Fruit fly (Drosophila melanogaster): ENCODE data around the gene Mst84B.
A peak's percentile ranks its signal among the peaks of the same experiment; 100 is the strongest.

Gene Mst84B

DNA sequence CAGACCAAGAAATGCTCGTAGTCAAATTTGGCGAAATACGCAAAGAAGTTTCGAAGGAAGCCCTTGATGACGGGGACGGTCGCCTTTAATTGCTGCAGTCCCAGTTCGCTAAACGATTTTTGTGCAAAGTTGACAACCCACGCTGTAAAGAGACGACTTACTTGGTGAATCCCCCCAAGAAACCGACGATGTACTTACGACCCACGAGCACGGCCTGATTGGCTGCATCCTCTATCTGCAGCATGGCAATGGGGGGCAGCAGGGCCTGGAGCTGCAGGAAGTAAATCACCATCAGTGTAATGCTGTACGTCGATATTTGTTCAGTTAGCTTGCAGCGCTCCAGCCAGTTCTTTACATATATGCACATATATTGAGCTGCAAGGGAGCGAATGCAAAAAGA lies 21.8 kb downstream of the Mst84B start:
- no peak for TF ChIP-seq Abd-B (GFP tag; optimal IDR thresholded peaks at IDR 0.05)
- TF ChIP-seq Hr83 (GFP tag; optimal IDR thresholded peaks at IDR 0.05; ENCODE audit: poor library complexity, severe bottlenecking), result no peak
- no peak for TF ChIP-seq Rel (GFP tag; optimal IDR thresholded peaks at IDR 0.05)
- TF ChIP-seq Rel (tag; optimal IDR thresholded peaks at IDR 0.05), result peak; percentile 91
- TF ChIP-seq Hr78 (GFP tag; optimal IDR thresholded peaks at IDR 0.05), result no peak
- no peak for TF ChIP-seq dmrt93B (GFP tag; optimal IDR thresholded peaks at IDR 0.05)
- no peak for TF ChIP-seq CrebA (GFP tag; optimal IDR thresholded peaks at IDR 0.05; ENCODE audit: borderline replicate concordance)
- TF ChIP-seq Mio (GFP tag; optimal IDR thresholded peaks at IDR 0.05), result no peak
- no peak for TF ChIP-seq N (GFP tag; optimal IDR thresholded peaks at IDR 0.05)
- TF ChIP-seq jim (GFP tag; optimal IDR thresholded peaks at IDR 0.05), result no peak

DNA sequence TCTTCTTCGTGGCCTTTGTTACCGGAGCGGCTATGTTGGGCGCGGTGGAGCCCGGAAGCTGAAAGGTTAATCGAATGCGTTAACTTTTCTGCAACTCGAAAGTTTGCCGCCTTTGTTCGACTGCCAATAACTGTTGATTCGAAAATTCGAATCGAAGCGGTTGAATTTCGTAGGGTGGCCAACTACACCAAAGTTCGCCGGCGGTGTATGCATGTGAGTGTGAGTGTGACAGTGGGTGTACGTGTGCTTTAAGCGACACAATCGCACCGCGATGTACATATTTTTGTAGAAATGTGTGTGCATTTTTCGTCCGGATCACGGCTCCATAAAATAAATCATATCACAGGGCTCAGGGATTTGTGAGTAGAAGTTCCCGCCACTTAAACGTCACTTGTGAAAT lies 23.5 kb downstream of the Mst84B start:
- TF ChIP-seq dl (GFP tag; optimal IDR thresholded peaks at IDR 0.05; ENCODE audit: insufficient read depth in 1 of 2, partially characterized antibody in 2 of 2) (no peak), Hnf4 (GFP tag; optimal IDR thresholded peaks at IDR 0.05) (no peak), ey (GFP tag; optimal IDR thresholded peaks at IDR 0.05) (no peak), h (GFP tag; optimal IDR thresholded peaks at IDR 0.05) (no peak), Hr83 (GFP tag; optimal IDR thresholded peaks at IDR 0.05; ENCODE audit: poor library complexity, severe bottlenecking) (no peak), GATAd (GFP tag; optimal IDR thresholded peaks at IDR 0.05) (no peak), Rel (GFP tag; optimal IDR thresholded peaks at IDR 0.05) (no peak), Rel (tag; optimal IDR thresholded peaks at IDR 0.05) (peak; percentile 44), sv (GFP tag; optimal IDR thresholded peaks at IDR 0.05) (no peak)

DNA sequence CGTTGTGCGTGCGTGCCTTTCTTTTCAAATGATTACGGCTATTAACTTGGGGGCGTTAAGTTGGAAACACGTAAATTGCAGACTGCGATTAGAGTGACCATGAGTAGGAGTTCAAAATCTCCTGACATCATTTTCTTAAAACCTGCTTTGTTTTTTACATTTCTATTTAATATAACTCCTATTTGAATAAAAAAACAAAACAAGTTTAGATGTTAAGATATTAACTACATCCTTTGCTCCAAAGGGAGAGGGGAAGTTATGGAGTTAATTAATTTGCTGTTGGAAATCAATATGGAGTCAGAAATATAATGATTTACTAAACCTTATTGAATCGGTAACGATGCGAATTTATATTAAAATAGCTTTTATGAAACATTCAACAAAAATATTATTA lies 24.0 kb downstream of the Mst84B start, which contains the start of gene Tailor:
TSS of gene Tailor (minus strand) at position 101 of the 394 bp plus-strand sequence.
- TF ChIP-seq CG32264 (GFP tag; optimal IDR thresholded peaks at IDR 0.05) (no peak), Jra (GFP tag; optimal IDR thresholded peaks at IDR 0.05) (no peak), N (GFP tag; optimal IDR thresholded peaks at IDR 0.05) (no peak), pan (optimal IDR thresholded peaks at IDR 0.05) (no peak), br (GFP tag; optimal IDR thresholded peaks at IDR 0.05) (no peak), Dfd (GFP tag; optimal IDR thresholded peaks at IDR 0.05) (no peak), foxo (GFP tag; optimal IDR thresholded peaks at IDR 0.05) (no peak), Rel (GFP tag; optimal IDR thresholded peaks at IDR 0.05) (no peak), Rel (tag; optimal IDR thresholded peaks at IDR 0.05) (no peak), dsf (GFP tag; optimal IDR thresholded peaks at IDR 0.05; ENCODE audit: borderline replicate concordance) (no peak), sv (GFP tag; optimal IDR thresholded peaks at IDR 0.05) (no peak), Hr83 (GFP tag; optimal IDR thresholded peaks at IDR 0.05; ENCODE audit: poor library complexity, severe bottlenecking) (no peak), HLH106 (tag; optimal IDR thresholded peaks at IDR 0.05) (no peak), jim (GFP tag; optimal IDR thresholded peaks at IDR 0.05) (no peak), OdsH (GFP tag; optimal IDR thresholded peaks at IDR 0.05) (no peak), rgr (GFP tag; optimal IDR thresholded peaks at IDR 0.05) (no peak), Hr78 (GFP tag; optimal IDR thresholded peaks at IDR 0.05) (no peak)

DNA sequence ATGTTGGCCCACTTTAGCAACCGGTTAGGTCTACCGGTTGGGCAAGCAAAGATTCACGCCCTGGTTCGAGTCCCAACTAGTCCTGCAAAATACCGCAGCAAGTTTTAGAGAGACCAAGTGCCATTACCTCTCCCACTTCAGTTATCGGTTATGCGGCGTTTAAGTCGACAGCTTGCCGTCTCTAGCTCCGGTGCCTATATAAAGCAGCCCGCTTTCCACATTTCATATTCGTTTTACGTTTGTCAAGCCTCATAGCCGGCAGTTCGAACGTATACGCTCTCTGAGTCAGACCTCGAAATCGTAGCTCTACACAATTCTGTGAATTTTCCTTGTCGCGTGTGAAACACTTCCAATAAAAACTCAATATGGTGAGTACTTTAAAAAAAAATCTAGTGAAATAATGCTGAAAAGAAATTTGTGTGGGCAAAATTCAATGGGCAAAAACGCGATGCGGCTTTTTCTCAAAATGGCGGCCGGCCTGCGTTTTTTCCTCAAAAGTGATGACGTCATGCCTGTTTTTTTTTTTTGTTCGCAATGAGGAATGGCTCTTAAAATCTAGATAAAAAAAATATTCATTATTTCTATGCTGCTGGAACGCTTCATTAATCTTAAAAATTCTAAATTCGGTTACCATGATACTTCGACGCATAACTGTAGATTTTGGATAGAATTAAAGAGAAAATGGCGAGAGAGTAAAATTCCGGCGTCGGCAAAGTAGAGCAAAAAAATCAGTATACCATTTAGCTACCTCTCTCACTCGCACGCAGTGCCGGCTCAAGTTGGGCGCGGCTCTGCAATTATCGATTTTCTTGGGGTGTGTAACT lies 24.6 kb downstream of the Mst84B start, which contains the start of gene alphaTub84B:
TSS of gene alphaTub84B (plus strand) at position 223 of the 824 bp plus-strand sequence.
- TF ChIP-seq jim (GFP tag; optimal IDR thresholded peaks at IDR 0.05), result peak; percentile 84
- peak; percentile 78 for TF ChIP-seq br (GFP tag; optimal IDR thresholded peaks at IDR 0.05)
- no peak for TF ChIP-seq lola (GFP tag; optimal IDR thresholded peaks at IDR 0.05)
- TF ChIP-seq CG9705 (GFP tag; optimal IDR thresholded peaks at IDR 0.05), result no peak
- TF ChIP-seq Vsx2 (GFP tag; optimal IDR thresholded peaks at IDR 0.05; ENCODE audit: partially characterized antibody), result no peak
- TF ChIP-seq Myc (optimal IDR thresholded peaks at IDR 0.05), result peak; percentile 59
- TF ChIP-seq Dif (GFP tag; optimal IDR thresholded peaks at IDR 0.05; ENCODE audit: partially characterized antibody), result peak; percentile 87
- TF ChIP-seq brk (GFP tag; optimal IDR thresholded peaks at IDR 0.05), result peak; percentile 21
- TF ChIP-seq sage (GFP tag; optimal IDR thresholded peaks at IDR 0.05), result peak; percentile 55
- TF ChIP-seq Abd-B (GFP tag; optimal IDR thresholded peaks at IDR 0.05), result no peak
- TF ChIP-seq OdsH (GFP tag; optimal IDR thresholded peaks at IDR 0.05), result peak; percentile 66
- TF ChIP-seq Hr83 (GFP tag; optimal IDR thresholded peaks at IDR 0.05; ENCODE audit: poor library complexity, severe bottlenecking), result peak; percentile 94
- TF ChIP-seq CG32264 (GFP tag; optimal IDR thresholded peaks at IDR 0.05), result no peak
- TF ChIP-seq tai (GFP tag; optimal IDR thresholded peaks at IDR 0.05), result no peak
- TF ChIP-seq usp (GFP tag; optimal IDR thresholded peaks at IDR 0.05), result no peak
- no peak for TF ChIP-seq GATAd (GFP tag; optimal IDR thresholded peaks at IDR 0.05)
- no peak for TF ChIP-seq Hr78 (GFP tag; optimal IDR thresholded peaks at IDR 0.05)
- TF ChIP-seq psq (GFP tag; optimal IDR thresholded peaks at IDR 0.05), result peak; percentile 48
- peak; percentile 86 for TF ChIP-seq Jra (GFP tag; optimal IDR thresholded peaks at IDR 0.05)
- no peak for TF ChIP-seq Mio (GFP tag; optimal IDR thresholded peaks at IDR 0.05)
- TF ChIP-seq N (GFP tag; optimal IDR thresholded peaks at IDR 0.05), result no peak
- TF ChIP-seq dl (GFP tag; optimal IDR thresholded peaks at IDR 0.05; ENCODE audit: insufficient read depth in 1 of 2, partially characterized antibody in 2 of 2), result peak; percentile 9 to 27
- TF ChIP-seq woc (GFP tag; optimal IDR thresholded peaks at IDR 0.05), result peak; percentile 42
- no peak for TF ChIP-seq Dfd (GFP tag; optimal IDR thresholded peaks at IDR 0.05)
- peak; percentile 29 for TF ChIP-seq ey (GFP tag; optimal IDR thresholded peaks at IDR 0.05)
- no peak for TF ChIP-seq dsf (GFP tag; optimal IDR thresholded peaks at IDR 0.05; ENCODE audit: borderline replicate concordance)
- no peak for TF ChIP-seq Rel (GFP tag; optimal IDR thresholded peaks at IDR 0.05)
- peak; percentile 88 for TF ChIP-seq Rel (tag; optimal IDR thresholded peaks at IDR 0.05)
- TF ChIP-seq dmrt93B (GFP tag; optimal IDR thresholded peaks at IDR 0.05), result no peak
- TF ChIP-seq CrebA (GFP tag; optimal IDR thresholded peaks at IDR 0.05; ENCODE audit: borderline replicate concordance), result no peak
- TF ChIP-seq pan (optimal IDR thresholded peaks at IDR 0.05), result no peak
- TF ChIP-seq sv (GFP tag; optimal IDR thresholded peaks at IDR 0.05), result peak; percentile 52
- TF ChIP-seq Hnf4 (GFP tag; optimal IDR thresholded peaks at IDR 0.05), result peak; percentile 91
- TF ChIP-seq HLH106 (tag; optimal IDR thresholded peaks at IDR 0.05), result peak; percentile 19
- peak in 1 of 2 experiments; percentile 71 for TF ChIP-seq foxo (GFP tag; optimal IDR thresholded peaks at IDR 0.05)
- TF ChIP-seq rgr (GFP tag; optimal IDR thresholded peaks at IDR 0.05), result peak; percentile 74

Data from whole organism, wandering third instar larva.